Fruit fly (Drosophila melanogaster) whole organism, embryonic: ENCODE results near the gene Trm1.

Experiments used
- C15 ChIP-seq: fragments of 200-800 bp; sonication (Bioruptor generic); IDR thresholded peaks from 3 replicates; pipeline ENCODE4 v1.3.6; 2022; ENCODE audit warnings: missing biosample characterization, missing genetic modification characterization
- CG10959 ChIP-seq: fragments of 200-800 bp; sonication (Bioruptor generic); IDR thresholded peaks from 2 replicates; pipeline ENCODE4 v1.3.6; 2022; ENCODE audit warnings: missing biosample characterization, missing genetic modification characterization
- CG11085 ChIP-seq: fragments of 200-800 bp; sonication (Bioruptor generic); IDR thresholded peaks from 2 replicates; pipeline ENCODE4 v1.3.6; 2022; ENCODE audit warnings: missing biosample characterization, missing genetic modification characterization
- CG14710 ChIP-seq: fragments of 200-800 bp; sonication (Bioruptor generic); optimal IDR thresholded peaks from 3 replicates; lab custom pipeline; 2019; ENCODE audit warnings: missing biosample characterization, mild to moderate bottlenecking, missing genetic modification characterization, moderate library complexity
- CG15696 ChIP-seq: fragments of 200-800 bp; sonication (Bioruptor generic); optimal IDR thresholded peaks from 2 replicates; lab custom pipeline; 2019; ENCODE audit warnings: missing biosample characterization, mild to moderate bottlenecking, missing genetic modification characterization, moderate library complexity
- CG17385 ChIP-seq: fragments of 200-800 bp; sonication (Bioruptor generic); optimal IDR thresholded peaks from 3 replicates; lab custom pipeline; 2018; ENCODE audit warnings: missing biosample characterization, mild to moderate bottlenecking, missing genetic modification characterization
- CG2116 ChIP-seq: fragments of 200-800 bp; sonication (Bioruptor generic); optimal IDR thresholded peaks from 3 replicates; lab custom pipeline; 2018; ENCODE audit warnings: missing biosample characterization, mild to moderate bottlenecking, missing genetic modification characterization
- CG2199 ChIP-seq: fragments of 200-800 bp; sonication (Bioruptor generic); IDR thresholded peaks from 3 replicates; pipeline ENCODE4 v1.3.6; 2022; ENCODE audit warnings: missing biosample characterization, missing genetic modification characterization
- CG3726 ChIP-seq: fragments of 200-800 bp; sonication (Bioruptor generic); IDR thresholded peaks from 3 replicates; pipeline ENCODE4, ENCODE4 v1.3.6; 2022; ENCODE audit warnings: missing biosample characterization, missing genetic modification characterization
- CG5245 ChIP-seq: fragments of 200-800 bp; sonication (Bioruptor generic); optimal IDR thresholded peaks from 3 replicates; lab custom pipeline; 2016; ENCODE audit warnings: missing biosample characterization, missing genetic modification characterization
- CG6175 ChIP-seq: fragments of 200-800 bp; sonication (Bioruptor generic); IDR thresholded peaks from 3 replicates; pipeline ENCODE4 v1.3.6; 2022; ENCODE audit warnings: missing biosample characterization, missing genetic modification characterization
- CG6791 ChIP-seq: fragments of 200-800 bp; sonication (Bioruptor generic); IDR thresholded peaks from 3 replicates; pipeline ENCODE4 v1.3.6; 2022; ENCODE audit warnings: missing biosample characterization, missing genetic modification characterization; ENCODE audit not compliant: partially characterized antibody
- CG7928 ChIP-seq: fragments of 200-800 bp; sonication (Bioruptor generic); optimal IDR thresholded peaks from 2 replicates; lab custom pipeline; 2017; ENCODE audit warnings: missing biosample characterization, mild to moderate bottlenecking, missing genetic modification characterization
- CG8359 ChIP-seq: fragments of 200-800 bp; sonication (Bioruptor generic); optimal IDR thresholded peaks from 2 replicates; lab custom pipeline; 2017; ENCODE audit warnings: missing biosample characterization, mild to moderate bottlenecking, missing genetic modification characterization, borderline replicate concordance
- CG9215 ChIP-seq: fragments of 200-800 bp; sonication (Bioruptor generic); IDR thresholded peaks from 2 replicates; pipeline ENCODE4 v1.3.6; 2022; ENCODE audit warnings: missing biosample characterization, missing genetic modification characterization
- CG9932 ChIP-seq: fragments of 200-800 bp; sonication (Bioruptor generic); IDR thresholded peaks from 2 replicates; pipeline ENCODE4 v1.3.6; 2022; ENCODE audit warnings: missing biosample characterization, missing genetic modification characterization
- CkIIα-i1 ChIP-seq: fragments of 200-800 bp; sonication (Bioruptor generic); IDR thresholded peaks from 2 replicates; pipeline ENCODE4 v1.3.6; 2022; ENCODE audit warnings: missing biosample characterization, missing genetic modification characterization
- D19A ChIP-seq: fragments of 200-800 bp; optimal IDR thresholded peaks from 3 replicates; lab custom pipeline; 2019; ENCODE audit warnings: missing biosample characterization, mild to moderate bottlenecking, missing genetic modification characterization, moderate library complexity
- H15 ChIP-seq: fragments of 200-800 bp; sonication (Bioruptor generic); IDR thresholded peaks from 3 replicates; pipeline ENCODE4 v1.3.6; 2022; ENCODE audit warnings: missing biosample characterization, missing genetic modification characterization
- HmgD ChIP-seq: fragments of 200-800 bp; sonication (Bioruptor generic); optimal IDR thresholded peaks from 3 replicates; lab custom pipeline; 2016; ENCODE audit warnings: missing biosample characterization, missing genetic modification characterization
- Kr ChIP-seq: fragments of 200-800 bp; sonication (Bioruptor generic); optimal IDR thresholded peaks from 2 replicates; lab custom pipeline; 2017; ENCODE audit warnings: missing biosample characterization, mild to moderate bottlenecking, missing genetic modification characterization
- MBD-R2 ChIP-seq: fragments of 200-800 bp; sonication (Bioruptor generic); IDR thresholded peaks from 2 replicates; pipeline ENCODE4 v1.3.6; 2022; ENCODE audit warnings: missing biosample characterization, missing genetic modification characterization
- Mad ChIP-seq: fragments of 200-800 bp; sonication (Bioruptor generic); optimal IDR thresholded peaks from 2 replicates; lab custom pipeline; 2016; ENCODE audit warnings: missing biosample characterization, missing genetic modification characterization
- Med ChIP-seq: fragments of 200-800 bp; sonication (Bioruptor generic); peaks from one replicate; lab custom pipeline; 2016; ENCODE audit warnings: missing biosample characterization, missing genetic modification characterization, mild to moderate bottlenecking, inconsistent platforms, moderate library complexity
- Mrtf ChIP-seq: fragments of 200-800 bp; sonication (Bioruptor generic); IDR thresholded peaks from 3 replicates; pipeline ENCODE4 v1.3.6; 2022; ENCODE audit warnings: missing biosample characterization, missing genetic modification characterization
- Myb ChIP-seq: fragments of 200-800 bp; sonication (Bioruptor generic); optimal IDR thresholded peaks from 2 replicates; lab custom pipeline; 2016; ENCODE audit warnings: missing biosample characterization, missing genetic modification characterization
- NFAT ChIP-seq: fragments of 200-800 bp; sonication (Bioruptor generic); IDR thresholded peaks from 2 replicates; pipeline ENCODE4 v1.3.6; 2022; ENCODE audit warnings: missing biosample characterization, missing genetic modification characterization
- abd-A ChIP-seq: fragments of 200-800 bp; sonication (Bioruptor generic); optimal IDR thresholded peaks from 3 replicates; lab custom pipeline; 2019; ENCODE audit warnings: missing biosample characterization, mild to moderate bottlenecking, missing genetic modification characterization, moderate library complexity
- ac ChIP-seq: fragments of 200-800 bp; sonication (Bioruptor generic); optimal IDR thresholded peaks from 3 replicates; lab custom pipeline; 2017; ENCODE audit warnings: missing biosample characterization, mild to moderate bottlenecking, missing genetic modification characterization
- ase ChIP-seq: fragments of 200-800 bp; sonication (Bioruptor generic); IDR thresholded peaks from 3 replicates; pipeline ENCODE4 v1.3.6; 2022; ENCODE audit warnings: missing biosample characterization, missing genetic modification characterization
- cas ChIP-seq: fragments of 200-800 bp; sonication (Bioruptor generic); IDR thresholded peaks from 2 replicates; pipeline ENCODE4 v1.3.6; 2022; ENCODE audit warnings: missing biosample characterization, missing genetic modification characterization
- chif ChIP-seq, 2 experiments: fragments of 200-800 bp; sonication (Bioruptor generic); optimal IDR thresholded peaks; 3 replicates each; lab custom pipeline; 2016; ENCODE audit warnings: missing biosample characterization in 2 of 2, missing genetic modification characterization in 2 of 2
- ci ChIP-seq: fragments of 200-800 bp; sonication (Bioruptor generic); IDR thresholded peaks from 3 replicates; pipeline ENCODE4 v1.3.6; 2022; ENCODE audit warnings: missing biosample characterization, missing genetic modification characterization
- dati ChIP-seq: fragments of 200-800 bp; sonication (Bioruptor generic); IDR thresholded peaks from 2 replicates; pipeline ENCODE4 v1.3.6; 2022; ENCODE audit warnings: missing biosample characterization, missing genetic modification characterization
- emc ChIP-seq: fragments of 200-800 bp; sonication (Bioruptor generic); optimal IDR thresholded peaks from 2 replicates; lab custom pipeline; 2016; ENCODE audit warnings: missing biosample characterization, missing genetic modification characterization
- grau ChIP-seq: fragments of 200-800 bp; optimal IDR thresholded peaks from 3 replicates; lab custom pipeline; 2019; ENCODE audit warnings: missing biosample characterization, mild to moderate bottlenecking, missing genetic modification characterization, moderate library complexity
- hbn ChIP-seq: fragments of 200-800 bp; sonication (Bioruptor generic); IDR thresholded peaks from 2 replicates; pipeline ENCODE4 v1.3.6; 2022; ENCODE audit warnings: missing biosample characterization, missing genetic modification characterization; ENCODE audit not compliant: partially characterized antibody
- her ChIP-seq: fragments of 200-800 bp; sonication (Bioruptor generic); optimal IDR thresholded peaks from 2 replicates; lab custom pipeline; 2016; ENCODE audit warnings: missing biosample characterization, missing genetic modification characterization
- inv ChIP-seq: fragments of 200-800 bp; sonication (Bioruptor generic); IDR thresholded peaks from 2 replicates; pipeline ENCODE4 v1.3.6; 2022; ENCODE audit warnings: missing biosample characterization, missing genetic modification characterization; ENCODE audit not compliant: partially characterized antibody
- kay ChIP-seq: fragments of 200-800 bp; sonication (Bioruptor generic); optimal IDR thresholded peaks from 2 replicates; lab custom pipeline; 2016; ENCODE audit warnings: missing biosample characterization, missing genetic modification characterization
- ken ChIP-seq: fragments of 200-800 bp; sonication (Bioruptor generic); IDR thresholded peaks from 3 replicates; pipeline ENCODE4 v1.3.6; 2022; ENCODE audit warnings: missing biosample characterization, missing genetic modification characterization
- klu ChIP-seq: fragments of 200-800 bp; sonication (Bioruptor generic); IDR thresholded peaks from 2 replicates; pipeline ENCODE4 v1.3.6; 2022; ENCODE audit warnings: missing biosample characterization, missing genetic modification characterization
- lab ChIP-seq: fragments of 200-800 bp; sonication (Bioruptor generic); optimal IDR thresholded peaks from 3 replicates; lab custom pipeline; 2017; ENCODE audit warnings: missing biosample characterization, missing genetic modification characterization, mild to moderate bottlenecking, moderate library complexity, missing genetic modification reagents
- mam ChIP-seq: fragments of 200-800 bp; sonication (Bioruptor generic); optimal IDR thresholded peaks from 3 replicates; lab custom pipeline; 2016; ENCODE audit warnings: missing biosample characterization, missing genetic modification characterization
- nom ChIP-seq: fragments of 200-800 bp; sonication (Bioruptor generic); optimal IDR thresholded peaks from 2 replicates; lab custom pipeline; 2017; ENCODE audit warnings: missing biosample characterization, missing genetic modification characterization, mild to moderate bottlenecking, moderate library complexity, missing genetic modification reagents
- pb ChIP-seq: fragments of 200-800 bp; sonication (Bioruptor generic); optimal IDR thresholded peaks from 3 replicates; lab custom pipeline; 2016; ENCODE audit warnings: missing biosample characterization, missing genetic modification characterization
- peb ChIP-seq: fragments of 200-800 bp; sonication (Bioruptor generic); IDR thresholded peaks from 2 replicates; pipeline ENCODE4 v1.3.6; 2022; ENCODE audit warnings: missing biosample characterization, missing genetic modification characterization
- ranshi ChIP-seq: fragments of 200-800 bp; sonication (Bioruptor generic); IDR thresholded peaks from 2 replicates; pipeline ENCODE4 v1.3.6; 2022; ENCODE audit warnings: missing biosample characterization, missing genetic modification characterization
- unpg ChIP-seq: fragments of 200-800 bp; sonication (Bioruptor generic); optimal IDR thresholded peaks from 3 replicates; lab custom pipeline; 2018; ENCODE audit warnings: missing biosample characterization, mild to moderate bottlenecking, missing genetic modification characterization, moderate library complexity
- wdn ChIP-seq: fragments of 200-800 bp; sonication (Bioruptor generic); IDR thresholded peaks from 2 replicates; pipeline ENCODE4 v1.3.6; 2022; ENCODE audit warnings: missing biosample characterization, missing genetic modification characterization
- zen ChIP-seq: fragments of 200-800 bp; sonication (Bioruptor generic); optimal IDR thresholded peaks from 3 replicates; lab custom pipeline; 2018; ENCODE audit warnings: missing biosample characterization, mild to moderate bottlenecking, missing genetic modification characterization, moderate library complexity

Gene Trm1

dm6 chr2L:12457715-12458114 is 29.9 kb downstream of the Trm1 start:
- no peak for TF ChIP-seq CG17385 (GFP tag; lab: Kevin White, UChicago)
- no peak for TF ChIP-seq CG10959 (GFP tag; lab: Robert Waterston, UW)
- TF ChIP-seq HmgD (GFP tag; lab: Kevin White, UChicago): peak; percentile 9
- no peak for TF ChIP-seq abd-A (tag; lab: Kevin White, UChicago)
- TF ChIP-seq Med: peak; percentile 65
- peak; percentile 1 for TF ChIP-seq Myb (GFP tag; lab: Kevin White, UChicago)
- TF ChIP-seq MBD-R2 (GFP tag; lab: Robert Waterston, UW): 0 out of 2 replicates have a peak, but pooled peaks have one; percentile 6
- 0 out of 2 replicates have a peak, but pooled peaks have one; percentile 37 for TF ChIP-seq CG9932 (GFP tag; lab: Robert Waterston, UW)
- TF ChIP-seq C15 (GFP tag; lab: Robert Waterston, UW): no peak
- no peak for TF ChIP-seq pb (GFP tag; lab: Kevin White, UChicago)
- TF ChIP-seq grau (tag; lab: Kevin White, UChicago): no peak
- no peak for TF ChIP-seq unpg (GFP tag; lab: Kevin White, UChicago)
- TF ChIP-seq CkIIα-i1 (GFP tag; lab: Robert Waterston, UW): no peak
- TF ChIP-seq CG2199 (GFP tag; lab: Robert Waterston, UW): 0 out of 3 replicates have a peak, but pooled peaks have one; percentile 25
- no peak for TF ChIP-seq CG2116 (GFP tag; lab: Kevin White, UChicago)
- TF ChIP-seq ranshi: no peak
- TF ChIP-seq Mrtf (GFP tag; lab: Robert Waterston, UW): no peak
- TF ChIP-seq CG9215: no peak
- TF ChIP-seq CG3726 (GFP tag; lab: Robert Waterston, UW): 0 out of 3 replicates have a peak, but pooled peaks have one; percentile 35
- no peak for TF ChIP-seq hbn (GFP tag; lab: Robert Waterston, UW)
- TF ChIP-seq cas (GFP tag; lab: Robert Waterston, UW): 0 out of 2 replicates have a peak, but pooled peaks have one; percentile 8
- TF ChIP-seq ase (GFP tag; lab: Robert Waterston, UW): no peak
- TF ChIP-seq inv (GFP tag; lab: Robert Waterston, UW): no peak
- 0 out of 2 replicates have a peak, but pooled peaks have one; percentile 5 for TF ChIP-seq peb (GFP tag; lab: Robert Waterston, UW)
- 0 out of 2 replicates have a peak, but pooled peaks have one; percentile 19 for TF ChIP-seq CG11085
- TF ChIP-seq CG8359 (GFP tag; lab: Kevin White, UChicago): no peak
- no peak for TF ChIP-seq nom (GFP tag; lab: Kevin White, UChicago)
- TF ChIP-seq H15 (GFP tag; lab: Robert Waterston, UW): peak; percentile 33; the same call in 1 of the 3 replicates
- no peak for TF ChIP-seq kay (GFP tag; lab: Kevin White, UChicago)
- TF ChIP-seq CG7928: no peak
- no peak for TF ChIP-seq Kr (GFP tag; lab: Kevin White, UChicago)
- TF ChIP-seq NFAT (GFP tag; lab: Robert Waterston, UW): 0 out of 2 replicates have a peak, but pooled peaks have one; percentile 6
- peak; percentile 6 for TF ChIP-seq her (GFP tag; lab: Kevin White, UChicago)
- no peak for TF ChIP-seq mam (GFP tag; lab: Kevin White, UChicago)
- TF ChIP-seq ac (GFP tag; lab: Kevin White, UChicago): peak; percentile 98
- no peak for TF ChIP-seq wdn (GFP tag; lab: Robert Waterston, UW)
- 0 out of 2 replicates have a peak, but pooled peaks have one; percentile 21 for TF ChIP-seq klu (GFP tag; lab: Robert Waterston, UW)
- TF ChIP-seq CG15696: no peak
- peak; percentile 9 for TF ChIP-seq Mad
- no peak for TF ChIP-seq CG6175 (GFP tag; lab: Robert Waterston, UW)
- TF ChIP-seq CG14710 (tag; lab: Kevin White, UChicago): no peak
- TF ChIP-seq chif (GFP tag; optimal IDR thresholded peaks at IDR 0.05; lab: Kevin White, UChicago): peak in 1 of 2 experiments; percentile 1
- no peak for TF ChIP-seq emc
- peak; percentile 33; the same call in 1 of the 3 replicates for TF ChIP-seq CG6791 (GFP tag; lab: Robert Waterston, UW)
- TF ChIP-seq dati (GFP tag; lab: Robert Waterston, UW): no peak
- no peak for TF ChIP-seq zen (tag; lab: Kevin White, UChicago)
- no peak for TF ChIP-seq ken (GFP tag; lab: Robert Waterston, UW)
- TF ChIP-seq D19A (tag; lab: Kevin White, UChicago): no peak
- no peak for TF ChIP-seq lab (GFP tag; lab: Kevin White, UChicago)
- no peak for TF ChIP-seq CG5245 (GFP tag; lab: Kevin White, UChicago)
- TF ChIP-seq ci (GFP tag; lab: Robert Waterston, UW): 0 out of 3 replicates have a peak, but pooled peaks have one; percentile 37
